Fruit fly (Drosophila melanogaster) S2 (cell line): ENCODE results near the gene CG17625.

Source experiments
- CG8478 ChIP-seq: fragments of >200 bp; optimal IDR thresholded peaks from 2 replicates; lab custom pipeline; 2018
- CTCF ChIP-seq, 2 experiments: fragments of >200 bp; optimal IDR thresholded peaks; 2 replicates each; lab custom pipeline; 2018

dm6 chr3R:22638604-22639238 is 47.9 kb upstream of the CG17625 start:
- TF ChIP-seq CG8478 (no peak), CTCF (optimal IDR thresholded peaks at IDR 0.05; lab: Kevin White, UChicago) (no peak)
